Fruit fly (Drosophila melanogaster): ENCODE measurements around the gene Raf.

Gene Raf

DNA sequence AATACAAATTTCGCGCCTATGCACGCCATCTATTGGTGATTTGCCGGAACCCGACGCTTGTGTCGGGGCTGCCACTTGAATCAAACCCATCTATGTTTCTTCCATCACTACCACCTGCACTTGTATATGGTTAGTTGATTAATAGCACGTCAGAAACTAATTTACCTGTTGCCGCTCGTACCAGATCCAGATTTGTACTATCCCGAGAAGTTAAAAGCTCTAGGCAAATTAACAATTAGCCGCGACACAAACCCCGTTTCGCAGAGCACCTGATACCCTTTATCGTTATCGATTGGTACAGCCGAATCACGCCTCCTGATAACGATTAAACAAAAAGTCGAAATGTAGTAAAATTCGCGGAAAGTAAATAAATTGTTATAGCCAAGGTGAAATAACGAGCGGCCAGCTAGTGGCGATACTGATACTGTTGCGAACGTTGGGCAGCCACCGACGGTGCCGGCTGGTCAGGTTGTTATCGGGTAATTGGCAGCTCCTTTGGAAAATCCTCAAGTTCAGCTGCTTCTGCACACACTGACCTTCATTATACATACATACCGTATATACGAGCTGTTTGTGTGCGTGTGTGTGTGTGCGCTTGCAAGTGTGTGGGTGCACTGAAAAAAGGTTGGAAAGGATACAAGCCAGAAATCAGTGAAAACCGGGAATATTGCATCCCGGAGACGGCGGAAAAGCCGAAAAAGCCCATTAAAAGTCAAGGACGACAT lies 44.9 kb downstream of the Raf start (continued):
- TF ChIP-seq CG14710 (tag; optimal IDR thresholded peaks at IDR 0.05), result peak; percentile 71
- TF ChIP-seq CG8944 (GFP tag; optimal IDR thresholded peaks at IDR 0.05), result no peak
- no peak for TF ChIP-seq H15 (GFP tag; IDR thresholded peaks at IDR 0.05)
- no peak for TF ChIP-seq tgo (GFP tag; IDR thresholded peaks at IDR 0.05)
- TF ChIP-seq mam (GFP tag; optimal IDR thresholded peaks at IDR 0.05), result no peak
- TF ChIP-seq Asciz (GFP tag; optimal IDR thresholded peaks at IDR 0.05), result no peak
- TF ChIP-seq CG18599 (GFP tag; optimal IDR thresholded peaks at IDR 0.05), result no peak
- no peak for TF ChIP-seq lov (optimal IDR thresholded peaks at IDR 0.05)
- no peak for TF ChIP-seq lov (GFP tag; IDR thresholded peaks at IDR 0.05)
- no peak for TF ChIP-seq CG1792 (GFP tag; optimal IDR thresholded peaks at IDR 0.05)
- TF ChIP-seq CG18476 (GFP tag; optimal IDR thresholded peaks at IDR 0.05), result no peak
- no peak for TF ChIP-seq fd102C (GFP tag; optimal IDR thresholded peaks at IDR 0.05)
- TF ChIP-seq CG2202 (tag; optimal IDR thresholded peaks at IDR 0.05), result no peak
- no peak for TF ChIP-seq Mrtf (GFP tag; IDR thresholded peaks at IDR 0.05)
- no peak for TF ChIP-seq CG7987 (GFP tag; optimal IDR thresholded peaks at IDR 0.05)
- TF ChIP-seq Optix (GFP tag; IDR thresholded peaks at IDR 0.05), result no peak
- no peak for TF ChIP-seq NC2β (GFP tag; optimal IDR thresholded peaks at IDR 0.05)
- 0 out of 2 replicates have a peak, but pooled peaks have one; percentile 24 for TF ChIP-seq CG32767 (GFP tag; IDR thresholded peaks at IDR 0.05)
- TF ChIP-seq CG11456 (GFP tag; IDR thresholded peaks at IDR 0.05), result no peak
- TF ChIP-seq jigr1 (GFP tag; IDR thresholded peaks at IDR 0.05), result no peak
- TF ChIP-seq BtbVII (GFP tag; optimal IDR thresholded peaks at IDR 0.05), result no peak
- TF ChIP-seq aop (GFP tag; IDR thresholded peaks at IDR 0.05), result no peak
- TF ChIP-seq nau (GFP tag; optimal IDR thresholded peaks at IDR 0.05), result no peak
- TF ChIP-seq CG34422 (GFP tag; IDR thresholded peaks at IDR 0.05), result no peak
- peak; percentile 58 for TF ChIP-seq unc-4 (GFP tag; IDR thresholded peaks at IDR 0.05; ENCODE audit: partially characterized antibody)
- no peak for TF ChIP-seq CG12299 (tag; optimal IDR thresholded peaks at IDR 0.05)
- TF ChIP-seq CG2199 (GFP tag; IDR thresholded peaks at IDR 0.05), result peak; percentile 44; the same call in 1 of the 3 replicates
- no peak for TF ChIP-seq chn (GFP tag; optimal IDR thresholded peaks at IDR 0.05)
- TF ChIP-seq Sry-β (GFP tag; optimal IDR thresholded peaks at IDR 0.05), result no peak
- TF ChIP-seq lab (GFP tag; optimal IDR thresholded peaks at IDR 0.05), result no peak
- TF ChIP-seq scrt (GFP tag; optimal IDR thresholded peaks at IDR 0.05), result peak; percentile 91
- no peak for TF ChIP-seq CG3726 (GFP tag; IDR thresholded peaks at IDR 0.05)
- no peak for TF ChIP-seq bcd (GFP tag; optimal IDR thresholded peaks at IDR 0.05)
- peak; percentile 62 for TF ChIP-seq Scr (GFP tag; IDR thresholded peaks at IDR 0.05; ENCODE audit: partially characterized antibody)
- TF ChIP-seq Myb (GFP tag; optimal IDR thresholded peaks at IDR 0.05), result peak; percentile 31
- peak; percentile 38 for TF ChIP-seq CG2712 (tag; optimal IDR thresholded peaks at IDR 0.05)
- no peak for TF ChIP-seq CG8388 (GFP tag; optimal IDR thresholded peaks at IDR 0.05)
- no peak for TF ChIP-seq CG8478 (optimal IDR thresholded peaks at IDR 0.05)
- TF ChIP-seq CG7839 (tag; optimal IDR thresholded peaks at IDR 0.05), result no peak
- no peak for TF ChIP-seq CG7786 (GFP tag; optimal IDR thresholded peaks at IDR 0.05)
- no peak for TF ChIP-seq Fer1 (GFP tag; optimal IDR thresholded peaks at IDR 0.05)
- no peak; the same call in 1 of the 2 replicates for TF ChIP-seq hbn (GFP tag; IDR thresholded peaks at IDR 0.05; ENCODE audit: partially characterized antibody)
- TF ChIP-seq bigmax (GFP tag; optimal IDR thresholded peaks at IDR 0.05), result peak; percentile 32
- TF ChIP-seq rib (GFP tag; IDR thresholded peaks at IDR 0.05), result no peak
- no peak for TF ChIP-seq Mes4 (GFP tag; optimal IDR thresholded peaks at IDR 0.05)
- TF ChIP-seq CG6683 (GFP tag; optimal IDR thresholded peaks at IDR 0.05), result no peak
- TF ChIP-seq sd (tag; optimal IDR thresholded peaks at IDR 0.05), result no peak
- no peak for TF ChIP-seq emc (GFP tag; optimal IDR thresholded peaks at IDR 0.05)
- no peak for TF ChIP-seq D19A (tag; optimal IDR thresholded peaks at IDR 0.05)
- TF ChIP-seq CG8281 (tag; optimal IDR thresholded peaks at IDR 0.05), result no peak
